Worm (Caenorhabditis elegans) whole organism, L1 larva: ENCODE results near the gene F46C3.6.

ENCODE experiments used
- nhr-237 ChIP-seq: fragments of 150-350 bp; optimal IDR thresholded peaks from 2 replicates; lab custom pipeline; 2014; ENCODE audit warnings: missing biosample characterization, missing genetic modification characterization
- nhr-85 ChIP-seq: sonication (generic microtip); peaks from one replicate; lab custom pipeline; 2016; ENCODE audit warnings: missing genetic modification characterization, inconsistent platforms, missing compliant biosample characterization

ce11 chrX:11463005-11463404, 43.1 kb upstream of the F46C3.6 start:
- TF ChIP-seq nhr-237 (tag; lab: Kevin White, UChicago) (no peak), nhr-85 (tag; lab: Kevin White, UChicago) (no peak)
